Worm (Caenorhabditis elegans) whole organism, L1 larva: ENCODE data around the gene lec-12.

Experiments
- aly-2 ChIP-seq: fragments of 150-350 bp; optimal IDR thresholded peaks from 2 replicates; lab custom pipeline; 2014; ENCODE audit warnings: missing biosample characterization, missing genetic modification characterization
- ceh-82 ChIP-seq, 3 experiments: fragments of 150-350 bp in 1 of 3; sonication (generic microtip) in 2 of 3; optimal IDR thresholded peaks; 2 replicates each; lab custom pipeline; 2014 to 2017; ENCODE audit warnings: missing biosample characterization in 3 of 3, missing genetic modification characterization in 3 of 3
- ces-1 ChIP-seq: fragments of 150-350 bp; optimal IDR thresholded peaks from 2 replicates; lab custom pipeline; 2014; ENCODE audit warnings: missing biosample characterization, missing genetic modification reagents, missing genetic modification characterization
- jun-1 ChIP-seq: fragments of 150-350 bp; optimal IDR thresholded peaks from 2 replicates; lab custom pipeline; 2014; ENCODE audit warnings: missing biosample characterization, missing genetic modification reagents, missing genetic modification characterization
- lin-13 ChIP-seq: fragments of 150-350 bp; optimal IDR thresholded peaks from 2 replicates; lab custom pipeline; 2014; ENCODE audit warnings: missing biosample characterization, missing genetic modification reagents, missing genetic modification characterization
- ztf-11 ChIP-seq, 2 experiments: sonication (generic microtip); optimal IDR thresholded peaks; 2 replicates each; lab custom pipeline; 2016 to 2017; ENCODE audit warnings: missing genetic modification characterization in 2 of 2, missing biosample characterization in 1 of 2, missing compliant biosample characterization in 1 of 2

ce11 chrV:174520-174919 lies 29.7 kb upstream of the lec-12 start:
- no peak for TF ChIP-seq lin-13 (GFP tag; lab: Kevin White, UChicago)
- no peak for TF ChIP-seq aly-2 (tag; lab: Kevin White, UChicago)
- no peak for TF ChIP-seq jun-1 (tag; lab: Kevin White, UChicago)
- no peak for TF ChIP-seq ceh-82 (tag; optimal IDR thresholded peaks at IDR 0.05; lab: Kevin White, UChicago)
- no peak for TF ChIP-seq ces-1
- TF ChIP-seq ztf-11 (tag; optimal IDR thresholded peaks at IDR 0.05; lab: Kevin White, UChicago): no peak
